Worm (Caenorhabditis elegans) whole organism, late embryonic: ENCODE measurements around the gene T24A6.20.

Experiments used
- C08G9.2 ChIP-seq: sonication (generic microtip); optimal IDR thresholded peaks from 2 replicates; lab custom pipeline; 2016; ENCODE audit warnings: mild to moderate bottlenecking, missing genetic modification characterization, moderate library complexity, missing compliant biosample characterization
- F13H6.1 ChIP-seq: sonication (generic microtip); optimal IDR thresholded peaks from 2 replicates; lab custom pipeline; 2016; ENCODE audit warnings: missing genetic modification characterization, missing compliant biosample characterization
- K09A11.1 ChIP-seq: sonication (generic microtip); optimal IDR thresholded peaks from 2 replicates; lab custom pipeline; 2017; ENCODE audit warnings: antibody characterized with exemption, mild to moderate bottlenecking, missing genetic modification characterization, missing compliant biosample characterization; ENCODE audit not compliant: insufficient read depth
- T23F11.4 ChIP-seq: fragments of 200-800 bp; sonication (Bioruptor generic); optimal IDR thresholded peaks from 2 replicates; lab custom pipeline; 2018; ENCODE audit warnings: mild to moderate bottlenecking, missing genetic modification characterization, missing compliant biosample characterization
- ahr-1 ChIP-seq: sonication (generic microtip); optimal IDR thresholded peaks from 2 replicates; lab custom pipeline; 2016; ENCODE audit warnings: missing genetic modification characterization, missing compliant biosample characterization
- ama-1 ChIP-seq: fragments of 150-350 bp; optimal IDR thresholded peaks from 2 replicates; lab custom pipeline; 2014
- ceh-14 ChIP-seq: sonication (generic microtip); optimal IDR thresholded peaks from 2 replicates; lab custom pipeline; 2016; ENCODE audit warnings: missing genotype, missing genetic modification characterization, missing compliant biosample characterization
- ceh-2 ChIP-seq: sonication (generic microtip); optimal IDR thresholded peaks from 2 replicates; lab custom pipeline; 2016; ENCODE audit warnings: missing genotype, missing genetic modification characterization, missing compliant biosample characterization
- ceh-24 ChIP-seq: sonication (generic microtip); optimal IDR thresholded peaks from 2 replicates; lab custom pipeline; 2016; ENCODE audit warnings: mild to moderate bottlenecking, missing genetic modification characterization, missing compliant biosample characterization
- ceh-30 ChIP-seq: fragments of 150-350 bp; optimal IDR thresholded peaks from 2 replicates; lab custom pipeline; 2014; ENCODE audit warnings: missing biosample characterization, missing genetic modification characterization
- ceh-31 ChIP-seq: sonication (generic microtip); optimal IDR thresholded peaks from 2 replicates; lab custom pipeline; 2016; ENCODE audit warnings: missing genetic modification characterization, missing compliant biosample characterization
- ceh-34 ChIP-seq: sonication (generic microtip); optimal IDR thresholded peaks from 2 replicates; lab custom pipeline; 2016; ENCODE audit warnings: mild to moderate bottlenecking, missing genetic modification characterization, missing compliant biosample characterization
- ceh-45 ChIP-seq: fragments of 200-800 bp; sonication (Bioruptor generic); IDR thresholded peaks from 2 replicates; pipeline ENCODE4 v1.3.6; 2022; ENCODE audit warnings: missing genetic modification reagents, missing genetic modification characterization, missing compliant biosample characterization
- ceh-48 ChIP-seq: sonication (generic microtip); optimal IDR thresholded peaks from 2 replicates; lab custom pipeline; 2016; ENCODE audit warnings: missing genetic modification characterization, inconsistent platforms, missing compliant biosample characterization
- ceh-6 ChIP-seq: fragments of 200-800 bp; sonication (Bioruptor generic); optimal IDR thresholded peaks from 2 replicates; lab custom pipeline; 2018; ENCODE audit warnings: mild to moderate bottlenecking, missing genetic modification characterization, missing compliant biosample characterization
- dmd-4 ChIP-seq: sonication (generic microtip); optimal IDR thresholded peaks from 2 replicates; lab custom pipeline; 2016; ENCODE audit warnings: borderline replicate concordance, missing genetic modification characterization, missing compliant biosample characterization
- elt-4 ChIP-seq: sonication (generic microtip); optimal IDR thresholded peaks from 2 replicates; lab custom pipeline; 2016; ENCODE audit warnings: missing genetic modification characterization, missing compliant biosample characterization
- eyg-1 ChIP-seq: sonication (generic microtip); optimal IDR thresholded peaks from 2 replicates; lab custom pipeline; 2016; ENCODE audit warnings: missing genotype, missing genetic modification characterization, missing compliant biosample characterization
- fkh-10 ChIP-seq: fragments of 150-350 bp; optimal IDR thresholded peaks from 2 replicates; lab custom pipeline; 2014; ENCODE audit warnings: missing biosample characterization, missing genetic modification reagents, missing genetic modification characterization
- gmeb-2 ChIP-seq: sonication (generic microtip); optimal IDR thresholded peaks from 2 replicates; lab custom pipeline; 2016; ENCODE audit warnings: missing genetic modification characterization, inconsistent platforms, missing compliant biosample characterization
- hlh-13 ChIP-seq: fragments of 200-800 bp; sonication (Bioruptor generic); optimal IDR thresholded peaks from 2 replicates; lab custom pipeline; 2018; ENCODE audit warnings: mild to moderate bottlenecking, missing genetic modification characterization, missing compliant biosample characterization
- hlh-15 ChIP-seq: sonication (generic microtip); optimal IDR thresholded peaks from 2 replicates; lab custom pipeline; 2016; ENCODE audit warnings: missing genetic modification characterization, missing compliant biosample characterization
- hlh-30 ChIP-seq: sonication (generic microtip); optimal IDR thresholded peaks from 2 replicates; lab custom pipeline; 2017; ENCODE audit warnings: antibody characterized with exemption, missing genetic modification characterization, missing compliant biosample characterization; ENCODE audit not compliant: insufficient read depth
- lim-6 ChIP-seq: sonication (generic microtip); optimal IDR thresholded peaks from 2 replicates; lab custom pipeline; 2016; ENCODE audit warnings: missing genetic modification characterization, missing compliant biosample characterization
- lin-11 ChIP-seq: fragments of 200-800 bp; sonication (Bioruptor generic); optimal IDR thresholded peaks from 2 replicates; lab custom pipeline; 2018; ENCODE audit warnings: mild to moderate bottlenecking, missing genetic modification characterization, missing compliant biosample characterization
- madf-2 ChIP-seq: sonication (generic microtip); optimal IDR thresholded peaks from 2 replicates; lab custom pipeline; 2017; ENCODE audit warnings: missing genetic modification characterization, missing compliant biosample characterization
- mec-3 ChIP-seq: sonication (generic microtip); optimal IDR thresholded peaks from 2 replicates; lab custom pipeline; 2016; ENCODE audit warnings: borderline replicate concordance, missing genetic modification characterization, missing compliant biosample characterization
- nfya-1 ChIP-seq: sonication (generic microtip); optimal IDR thresholded peaks from 2 replicates; lab custom pipeline; 2017; ENCODE audit warnings: missing genetic modification characterization, mild to moderate bottlenecking, missing compliant biosample characterization, antibody characterized with exemption, moderate library complexity
- nhr-11 ChIP-seq: fragments of 150-350 bp; optimal IDR thresholded peaks from 2 replicates; lab custom pipeline; 2014; ENCODE audit warnings: missing biosample characterization, missing genetic modification characterization
- nhr-232 ChIP-seq: sonication (generic microtip); optimal IDR thresholded peaks from 2 replicates; lab custom pipeline; 2016; ENCODE audit warnings: missing genetic modification characterization, missing compliant biosample characterization
- odd-2 ChIP-seq: sonication (generic microtip); optimal IDR thresholded peaks from 2 replicates; lab custom pipeline; 2017; ENCODE audit warnings: antibody characterized with exemption, mild to moderate bottlenecking, missing genetic modification characterization, missing compliant biosample characterization
- pha-2 ChIP-seq: sonication (generic microtip); optimal IDR thresholded peaks from 2 replicates; lab custom pipeline; 2017; ENCODE audit warnings: mild to moderate bottlenecking, missing genetic modification characterization, missing compliant biosample characterization
- pha-4 ChIP-seq: fragments of 150-350 bp; optimal IDR thresholded peaks from 2 replicates; lab custom pipeline; 2018; ENCODE audit warnings: missing biosample characterization, missing genetic modification reagents, missing genetic modification characterization
- pqm-1 ChIP-seq: sonication (generic microtip); optimal IDR thresholded peaks from 2 replicates; lab custom pipeline; 2016; ENCODE audit warnings: missing genetic modification characterization, missing compliant biosample characterization
- pros-1 ChIP-seq: fragments of 150-350 bp; optimal IDR thresholded peaks from 2 replicates; lab custom pipeline; 2014; ENCODE audit warnings: missing biosample characterization, missing genetic modification reagents, missing genetic modification characterization
- rnt-1 ChIP-seq: sonication (generic microtip); optimal IDR thresholded peaks from 2 replicates; lab custom pipeline; 2016; ENCODE audit warnings: missing genetic modification characterization, missing compliant biosample characterization
- sdc-2 ChIP-seq: sonication (generic microtip); optimal IDR thresholded peaks from 2 replicates; lab custom pipeline; 2016; ENCODE audit warnings: missing genotype, missing genetic modification characterization, missing compliant biosample characterization
- sox-2 ChIP-seq: fragments of 200-800 bp; sonication (Bioruptor generic); IDR thresholded peaks from 2 replicates; pipeline ENCODE4 v1.3.6; 2022; ENCODE audit warnings: missing genetic modification reagents, missing genetic modification characterization, missing compliant biosample characterization
- tbx-2 ChIP-seq: sonication (generic microtip); optimal IDR thresholded peaks from 2 replicates; lab custom pipeline; 2016; ENCODE audit warnings: missing genetic modification characterization, missing compliant biosample characterization
- unc-3 ChIP-seq, 2 experiments: fragments of 200-800 bp in 1 of 2; sonication (Bioruptor generic) in 1 of 2; sonication (generic microtip) in 1 of 2; conservative IDR thresholded peaks in 1 of 2; optimal IDR thresholded peaks in 1 of 2; 2 replicates each; pipeline versions ENCODE4 v1.3.6 to Lab custom; 2016 to 2022; ENCODE audit warnings: missing compliant biosample characterization in 2 of 2, missing genetic modification characterization in 2 of 2, missing genetic modification reagents in 1 of 2
- unc-42 ChIP-seq: sonication (generic microtip); optimal IDR thresholded peaks from 2 replicates; lab custom pipeline; 2016; ENCODE audit warnings: missing genotype, missing genetic modification characterization, missing compliant biosample characterization
- unc-86 ChIP-seq: sonication (generic microtip); optimal IDR thresholded peaks from 2 replicates; lab custom pipeline; 2016; ENCODE audit warnings: missing genetic modification characterization, missing compliant biosample characterization
- zip-5 ChIP-seq: sonication (generic microtip); optimal IDR thresholded peaks from 2 replicates; lab custom pipeline; 2016; ENCODE audit warnings: missing genetic modification characterization, missing compliant biosample characterization

Gene T24A6.20

DNA sequence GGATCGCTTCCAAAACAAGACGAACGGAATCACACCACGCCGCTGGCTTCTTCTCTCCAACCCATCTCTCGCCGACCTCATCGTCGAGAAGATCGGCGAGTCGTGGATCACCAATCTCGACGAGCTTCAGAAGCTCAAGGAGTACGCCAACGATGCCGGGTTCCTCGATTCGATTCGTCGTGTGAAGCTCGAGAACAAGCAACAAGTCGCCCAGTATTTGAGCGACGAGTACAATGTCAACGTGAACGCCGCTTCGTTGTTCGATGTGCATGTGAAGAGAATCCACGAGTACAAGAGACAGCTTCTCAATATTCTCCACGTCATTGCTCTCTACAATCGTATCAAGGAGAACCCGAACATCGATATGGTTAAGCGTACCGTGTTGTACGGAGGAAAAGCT lies 30.7 kb downstream of the T24A6.20 start:
- TF ChIP-seq hlh-13 (no peak), hlh-15 (tag; lab: Kevin White, UChicago) (no peak), lim-6 (tag; lab: Kevin White, UChicago) (no peak), T23F11.4 (GFP tag; lab: Kevin White, UChicago) (no peak), tbx-2 (tag; lab: Kevin White, UChicago) (no peak), zip-5 (tag; lab: Kevin White, UChicago) (no peak), pros-1 (tag; lab: Kevin White, UChicago) (no peak), gmeb-2 (tag; lab: Kevin White, UChicago) (no peak), ceh-6 (no peak), nhr-11 (tag; lab: Kevin White, UChicago) (no peak), mec-3 (tag; lab: Kevin White, UChicago) (no peak), nhr-232 (tag; lab: Kevin White, UChicago) (no peak), C08G9.2 (tag; lab: Kevin White, UChicago) (no peak), ceh-2 (tag; lab: Kevin White, UChicago) (no peak), unc-86 (no peak), ceh-24 (tag; lab: Kevin White, UChicago) (no peak), odd-2 (tag; lab: Kevin White, UChicago) (no peak), fkh-10 (GFP tag; lab: Kevin White, UChicago) (no peak), ahr-1 (tag; lab: Kevin White, UChicago) (no peak), pha-4 (no peak)

DNA sequence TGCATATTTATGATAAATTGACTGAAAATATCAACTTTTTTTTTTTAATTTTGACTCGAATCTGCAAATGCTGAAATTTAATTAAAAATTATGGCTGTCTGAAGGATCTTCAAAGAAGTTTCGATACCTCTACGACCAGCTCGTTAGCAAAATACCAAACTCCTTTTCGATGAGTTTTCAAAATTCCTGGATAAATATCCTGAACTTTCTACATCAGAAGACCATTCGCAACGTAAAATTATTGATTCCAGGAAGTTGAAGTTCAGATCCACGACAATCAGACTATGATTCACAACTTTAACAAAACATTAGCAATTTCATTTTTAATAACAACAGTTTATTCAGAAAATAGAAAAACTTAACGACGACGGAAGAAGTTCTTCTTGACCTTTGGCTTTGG lies 32.1 kb downstream of the T24A6.20 start:
- no peak for TF ChIP-seq pha-2 (tag; lab: Kevin White, UChicago)
- no peak for TF ChIP-seq nfya-1 (tag; lab: Kevin White, UChicago)
- no peak for TF ChIP-seq unc-3 (GFP tag; conservative IDR thresholded peaks at IDR 0.05; lab: Robert Waterston, UW)
- TF ChIP-seq unc-3 (tag; optimal IDR thresholded peaks at IDR 0.05; lab: Kevin White, UChicago) = no peak
- TF ChIP-seq ceh-31 = no peak
- no peak for TF ChIP-seq eyg-1 (tag; lab: Kevin White, UChicago)
- TF ChIP-seq C08G9.2 (tag; lab: Kevin White, UChicago) = no peak
- TF ChIP-seq fkh-10 (GFP tag; lab: Kevin White, UChicago) = no peak
- TF ChIP-seq sox-2 (GFP tag; lab: Robert Waterston, UW) = no peak
- no peak for TF ChIP-seq ceh-2 (tag; lab: Kevin White, UChicago)
- TF ChIP-seq F13H6.1 (tag; lab: Kevin White, UChicago) = no peak
- TF ChIP-seq sdc-2 (tag; lab: Kevin White, UChicago) = no peak
- TF ChIP-seq hlh-30 = no peak
- no peak for TF ChIP-seq mec-3 (tag; lab: Kevin White, UChicago)
- no peak for TF ChIP-seq tbx-2 (tag; lab: Kevin White, UChicago)
- no peak for TF ChIP-seq unc-42
- no peak for TF ChIP-seq lim-6 (tag; lab: Kevin White, UChicago)
- no peak for TF ChIP-seq ceh-45 (GFP tag; lab: Robert Waterston, UW)
- TF ChIP-seq lin-11 (tag; lab: Kevin White, UChicago) = no peak
- no peak for TF ChIP-seq T23F11.4 (GFP tag; lab: Kevin White, UChicago)

DNA sequence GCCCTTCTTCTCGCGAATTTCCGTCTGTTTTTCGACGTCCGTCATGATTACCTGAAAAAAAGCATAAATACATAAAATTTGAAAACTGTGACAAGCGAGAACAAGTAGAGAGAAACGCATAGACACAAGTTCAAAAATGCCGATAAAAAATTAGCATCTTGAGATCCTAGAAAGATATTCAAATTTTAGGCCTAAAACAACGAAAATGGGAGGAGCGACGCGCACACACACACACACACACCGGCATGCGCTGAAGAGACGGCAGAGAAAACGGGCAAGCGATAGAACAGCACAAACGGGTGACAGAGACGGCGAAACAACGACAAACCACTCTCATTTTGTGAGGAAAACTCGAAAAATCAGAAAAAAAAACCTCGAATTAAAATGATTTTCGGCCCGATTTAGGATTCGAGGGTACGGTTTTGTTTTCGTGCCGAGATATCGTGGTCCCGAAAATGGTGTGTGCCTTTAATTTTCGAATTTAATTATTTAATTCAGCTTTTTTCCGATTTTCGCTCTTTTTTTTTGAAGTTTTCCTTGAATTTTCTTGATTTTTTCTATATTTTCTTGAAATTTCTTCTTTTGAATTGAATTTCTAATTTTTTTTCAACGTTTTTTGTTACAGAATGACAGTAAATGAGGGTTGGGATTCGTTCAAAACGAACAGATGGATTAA lies 33.2 kb downstream of the T24A6.20 start, which contains the start of the genes rpl-11.1 and T22F3.2:
Gene rpl-11.1 (minus strand): TSS at position 51 of the 676 bp plus-strand sequence.
Gene T22F3.2 (plus strand): TSS at position 626 of the 676 bp plus-strand sequence.
- peak; percentile 14 for TF ChIP-seq nfya-1 (tag; lab: Kevin White, UChicago)
- no peak for TF ChIP-seq madf-2 (tag; lab: Kevin White, UChicago)
- TF ChIP-seq, all 69 proteins: peak for 1

DNA sequence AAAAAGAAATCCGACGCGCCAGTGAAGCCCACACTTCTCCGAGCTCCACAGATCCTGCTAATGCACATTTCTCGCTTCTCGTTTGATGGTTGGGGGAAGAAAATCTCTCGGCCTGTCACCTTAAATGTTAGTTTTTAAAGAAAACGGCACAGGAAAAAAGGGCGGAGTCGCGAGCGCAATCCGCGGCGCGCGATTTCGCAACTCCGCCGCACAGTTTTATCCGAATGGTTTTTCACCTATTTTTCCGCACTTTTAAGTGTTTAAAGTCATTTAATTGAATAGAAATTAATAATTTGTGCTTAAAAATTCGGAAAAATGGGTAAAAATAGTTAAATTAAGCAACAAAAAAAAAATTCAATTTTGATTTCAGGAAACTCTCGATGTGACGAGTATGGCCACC lies 34.7 kb downstream of the T24A6.20 start:
- no peak for TF ChIP-seq rnt-1 (tag; lab: Kevin White, UChicago)
- 0 out of 2 replicates have a peak, but pooled peaks have one; percentile 38 for TF ChIP-seq unc-3 (GFP tag; conservative IDR thresholded peaks at IDR 0.05; lab: Robert Waterston, UW)
- TF ChIP-seq unc-3 (tag; optimal IDR thresholded peaks at IDR 0.05; lab: Kevin White, UChicago) = peak; percentile 55
- no peak for TF ChIP-seq elt-4 (tag; lab: Kevin White, UChicago)
- peak; percentile 39 for TF ChIP-seq ceh-2 (tag; lab: Kevin White, UChicago)
- no peak for TF ChIP-seq ama-1 (lab: Kevin White, UChicago)
- TF ChIP-seq dmd-4 (tag; lab: Kevin White, UChicago) = peak; percentile 45
- peak; percentile 34 for TF ChIP-seq ceh-48
- peak; percentile 74 for TF ChIP-seq ceh-34
- TF ChIP-seq F13H6.1 (tag; lab: Kevin White, UChicago) = peak; percentile 46
- TF ChIP-seq ceh-45 (GFP tag; lab: Robert Waterston, UW) = no peak
- no peak for TF ChIP-seq T23F11.4 (GFP tag; lab: Kevin White, UChicago)
- TF ChIP-seq ceh-14 (tag; lab: Kevin White, UChicago) = peak; percentile 9
- TF ChIP-seq fkh-10 (GFP tag; lab: Kevin White, UChicago) = no peak
- TF ChIP-seq tbx-2 (tag; lab: Kevin White, UChicago) = peak; percentile 74
- no peak for TF ChIP-seq pqm-1
- peak; percentile 54 for TF ChIP-seq K09A11.1 (tag; lab: Kevin White, UChicago)
- no peak for TF ChIP-seq ceh-30 (tag; lab: Kevin White, UChicago)
- peak; percentile 11 for TF ChIP-seq unc-86
- no peak for TF ChIP-seq madf-2 (tag; lab: Kevin White, UChicago)
